ENCODE assay signal across 2 fruit fly cellular contexts in the genomic region with DNA sequence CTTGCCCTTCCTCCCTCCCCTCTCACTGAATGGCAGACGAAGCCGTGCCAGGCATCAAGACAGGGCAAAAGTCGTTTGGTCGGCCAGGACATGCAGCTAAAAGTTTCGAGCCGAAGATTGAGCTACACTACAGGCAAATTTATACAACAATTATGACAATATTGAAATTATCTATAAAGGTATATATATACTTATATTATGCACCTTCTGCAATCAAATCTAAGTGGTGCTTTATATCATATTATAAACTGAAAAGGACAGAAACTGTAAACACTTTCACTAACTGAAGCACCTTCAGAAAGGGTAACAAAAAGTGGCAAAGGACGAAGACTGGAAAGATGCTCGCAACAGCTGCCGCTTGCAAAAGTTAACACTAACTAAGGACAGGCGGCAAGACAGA.
TF ChIP-seq lines count a peak whose summit lies in the region.

No protein-coding gene starts in this region.

TF ChIP-seq in whole organism, embryonic, 481 proteins besides CTCF, POLR2A, EP300 and RAD21 (continued from another document and continues in another):
- TF ChIP-seq ac (GFP tag; optimal IDR thresholded peaks at IDR 0.05; lab: Kevin White, UChicago) = no peak
- TF ChIP-seq CG10462 (GFP tag; optimal IDR thresholded peaks at IDR 0.05; lab: Kevin White, UChicago) = no peak
- no peak for TF ChIP-seq esg (GFP tag; conservative IDR thresholded peaks at IDR 0.05; lab: Robert Waterston, UW)
- no peak for TF ChIP-seq CG9727 (GFP tag; optimal IDR thresholded peaks at IDR 0.05; lab: Kevin White, UChicago)
- TF ChIP-seq ci (GFP tag; IDR thresholded peaks at IDR 0.05; lab: Robert Waterston, UW) = no peak
- TF ChIP-seq Taf1 (GFP tag; IDR thresholded peaks at IDR 0.05; lab: Robert Waterston, UW) = no peak
- TF ChIP-seq sna (GFP tag; IDR thresholded peaks at IDR 0.05; lab: Robert Waterston, UW; ENCODE audit: partially characterized antibody) = no peak
- peak; percentile 4 for TF ChIP-seq CG15269 (tag; optimal IDR thresholded peaks at IDR 0.05; lab: Kevin White, UChicago)
- TF ChIP-seq CG15514 (GFP tag; optimal IDR thresholded peaks at IDR 0.05; lab: Kevin White, UChicago) = no peak
- TF ChIP-seq ab (GFP tag; optimal IDR thresholded peaks at IDR 0.05; lab: Kevin White, UChicago) = no peak
- TF ChIP-seq pnt (GFP tag; optimal IDR thresholded peaks at IDR 0.05; lab: Kevin White, UChicago) = no peak
- peak; percentile 14 for TF ChIP-seq CG17829 (tag; optimal IDR thresholded peaks at IDR 0.05; lab: Kevin White, UChicago)
- no peak for TF ChIP-seq vnd (GFP tag; IDR thresholded peaks at IDR 0.05; lab: Robert Waterston, UW; ENCODE audit: partially characterized antibody)
- TF ChIP-seq CG14050 (GFP tag; IDR thresholded peaks at IDR 0.05; lab: Robert Waterston, UW) = no peak
- TF ChIP-seq bab2 (GFP tag; optimal IDR thresholded peaks at IDR 0.05; lab: Kevin White, UChicago) = no peak
- no peak for TF ChIP-seq kay (GFP tag; optimal IDR thresholded peaks at IDR 0.05; lab: Kevin White, UChicago)
- no peak for TF ChIP-seq bcd (GFP tag; optimal IDR thresholded peaks at IDR 0.05; lab: Kevin White, UChicago)
- TF ChIP-seq toy (GFP tag; IDR thresholded peaks at IDR 0.05; lab: Robert Waterston, UW) = no peak
- TF ChIP-seq fd96Cb (tag; optimal IDR thresholded peaks at IDR 0.05; lab: Kevin White, UChicago) = peak; percentile 6
- no peak for TF ChIP-seq Side (GFP tag; optimal IDR thresholded peaks at IDR 0.05; lab: Kevin White, UChicago)
- no peak for TF ChIP-seq CG11247 (GFP tag; IDR thresholded peaks at IDR 0.05; lab: Robert Waterston, UW)
- peak; percentile 37 for TF ChIP-seq grau (tag; optimal IDR thresholded peaks at IDR 0.05; lab: Kevin White, UChicago)
- TF ChIP-seq CG31388 (GFP tag; optimal IDR thresholded peaks at IDR 0.05; lab: Kevin White, UChicago) = no peak
- TF ChIP-seq CG12236 (GFP tag; optimal IDR thresholded peaks at IDR 0.05; lab: Kevin White, UChicago) = no peak
- TF ChIP-seq scrt (GFP tag; optimal IDR thresholded peaks at IDR 0.05; lab: Kevin White, UChicago) = no peak
- TF ChIP-seq insv (GFP tag; optimal IDR thresholded peaks at IDR 0.05; lab: Kevin White, UChicago) = no peak
- no peak for TF ChIP-seq chif (GFP tag; optimal IDR thresholded peaks at IDR 0.05; lab: Kevin White, UChicago)
- TF ChIP-seq luna (GFP tag; optimal IDR thresholded peaks at IDR 0.05; lab: Kevin White, UChicago) = no peak
- no peak for TF ChIP-seq inv (GFP tag; IDR thresholded peaks at IDR 0.05; lab: Robert Waterston, UW; ENCODE audit: partially characterized antibody)
- no peak for TF ChIP-seq emc (GFP tag; optimal IDR thresholded peaks at IDR 0.05; lab: Kevin White, UChicago)
- no peak for TF ChIP-seq CG4404 (GFP tag; IDR thresholded peaks at IDR 0.05; lab: Robert Waterston, UW)
- no peak for TF ChIP-seq CG6854 (GFP tag; optimal IDR thresholded peaks at IDR 0.05; lab: Kevin White, UChicago)
- peak; percentile 28 for TF ChIP-seq Sox102F (GFP tag; optimal IDR thresholded peaks at IDR 0.05; lab: Kevin White, UChicago)
- TF ChIP-seq ato (GFP tag; IDR thresholded peaks at IDR 0.05; lab: Robert Waterston, UW; ENCODE audit: partially characterized antibody) = no peak
- no peak for TF ChIP-seq CG4707 (GFP tag; optimal IDR thresholded peaks at IDR 0.05; lab: Kevin White, UChicago)
- TF ChIP-seq vvl (GFP tag; IDR thresholded peaks at IDR 0.05; lab: Robert Waterston, UW) = no peak
- TF ChIP-seq CG7357 (GFP tag; IDR thresholded peaks at IDR 0.05; lab: Robert Waterston, UW) = no peak
- no peak for TF ChIP-seq prd (optimal IDR thresholded peaks at IDR 0.05; lab: Kevin White, UChicago)
- no peak for TF ChIP-seq prd (GFP tag; IDR thresholded peaks at IDR 0.05; lab: Robert Waterston, UW)
- no peak for TF ChIP-seq H15 (GFP tag; IDR thresholded peaks at IDR 0.05; lab: Robert Waterston, UW)
- no peak for TF ChIP-seq CG1233 (GFP tag; optimal IDR thresholded peaks at IDR 0.05; lab: Kevin White, UChicago)
- TF ChIP-seq CG7745 (tag; optimal IDR thresholded peaks at IDR 0.05; lab: Kevin White, UChicago) = no peak
- TF ChIP-seq HLHmδ (GFP tag; optimal IDR thresholded peaks at IDR 0.05; lab: Kevin White, UChicago) = no peak
- TF ChIP-seq GATAe (GFP tag; conservative IDR thresholded peaks at IDR 0.05; lab: Robert Waterston, UW) = no peak
- TF ChIP-seq bowl (GFP tag; IDR thresholded peaks at IDR 0.05; lab: Robert Waterston, UW) = no peak
- peak; percentile 37 for TF ChIP-seq CG18599 (GFP tag; optimal IDR thresholded peaks at IDR 0.05; lab: Kevin White, UChicago)
- TF ChIP-seq HmgD (GFP tag; optimal IDR thresholded peaks at IDR 0.05; lab: Kevin White, UChicago) = no peak
- TF ChIP-seq lilli (GFP tag; optimal IDR thresholded peaks at IDR 0.05; lab: Kevin White, UChicago) = no peak
- TF ChIP-seq Usf (GFP tag; optimal IDR thresholded peaks at IDR 0.05; lab: Kevin White, UChicago) = no peak
- TF ChIP-seq CG1024 (GFP tag; IDR thresholded peaks at IDR 0.05; lab: Robert Waterston, UW) = no peak
- TF ChIP-seq h (optimal IDR thresholded peaks at IDR 0.05; lab: Kevin White, UChicago) = no peak
- no peak for TF ChIP-seq NFAT (GFP tag; IDR thresholded peaks at IDR 0.05; lab: Robert Waterston, UW)
- no peak for TF ChIP-seq CG11560 (tag; IDR thresholded peaks at IDR 0.05; lab: Robert Waterston, UW)
- no peak for TF ChIP-seq mirr (GFP tag; optimal IDR thresholded peaks at IDR 0.05; lab: Kevin White, UChicago)
- no peak for TF ChIP-seq sim (GFP tag; IDR thresholded peaks at IDR 0.05; lab: Robert Waterston, UW)
- TF ChIP-seq H2.0 (GFP tag; IDR thresholded peaks at IDR 0.05; lab: Robert Waterston, UW) = no peak
- TF ChIP-seq CG12104 (GFP tag; optimal IDR thresholded peaks at IDR 0.05; lab: Kevin White, UChicago) = no peak
- TF ChIP-seq run (tag; optimal IDR thresholded peaks at IDR 0.05; lab: Kevin White, UChicago) = no peak
- no peak for TF ChIP-seq dan (GFP tag; IDR thresholded peaks at IDR 0.05; lab: Robert Waterston, UW)
- TF ChIP-seq Stat92E (GFP tag; optimal IDR thresholded peaks at IDR 0.05; lab: Kevin White, UChicago) = no peak
- no peak for TF ChIP-seq maf-S (GFP tag; optimal IDR thresholded peaks at IDR 0.05; lab: Kevin White, UChicago)
- no peak for TF ChIP-seq az2 (GFP tag; optimal IDR thresholded peaks at IDR 0.05; lab: Kevin White, UChicago)
- TF ChIP-seq chn (GFP tag; optimal IDR thresholded peaks at IDR 0.05; lab: Kevin White, UChicago) = no peak
- no peak for TF ChIP-seq CG10209 (GFP tag; optimal IDR thresholded peaks at IDR 0.05; lab: Kevin White, UChicago)
- TF ChIP-seq CG4328 (GFP tag; optimal IDR thresholded peaks at IDR 0.05; lab: Kevin White, UChicago) = no peak
- TF ChIP-seq CG32767 (GFP tag; IDR thresholded peaks at IDR 0.05; lab: Robert Waterston, UW) = no peak
- TF ChIP-seq hbn (GFP tag; IDR thresholded peaks at IDR 0.05; lab: Robert Waterston, UW; ENCODE audit: partially characterized antibody) = no peak
- TF ChIP-seq trem (tag; optimal IDR thresholded peaks at IDR 0.05; lab: Kevin White, UChicago) = no peak

TF ChIP-seq in whole organism, prepupa, 60 proteins besides CTCF, POLR2A, EP300 and RAD21 (continued from another document):
- TF ChIP-seq OdsH (GFP tag; optimal IDR thresholded peaks at IDR 0.05; lab: Kevin White, UChicago) (no peak), svp (GFP tag; lab: Kevin White, UChicago) (peak; percentile 7), dsx (GFP tag; optimal IDR thresholded peaks at IDR 0.05; lab: Kevin White, UChicago; ENCODE audit: poor library complexity, severe bottlenecking) (no peak), esn (GFP tag; optimal IDR thresholded peaks at IDR 0.05; lab: Kevin White, UChicago) (no peak), fd85E (GFP tag; optimal IDR thresholded peaks at IDR 0.05; lab: Kevin White, UChicago) (no peak), Hr38 (GFP tag; optimal IDR thresholded peaks at IDR 0.05; lab: Kevin White, UChicago) (no peak), Sox15 (GFP tag; optimal IDR thresholded peaks at IDR 0.05; lab: Kevin White, UChicago) (no peak), CG10669 (GFP tag; optimal IDR thresholded peaks at IDR 0.05; lab: Kevin White, UChicago) (peak; percentile 22), acj6 (GFP tag; optimal IDR thresholded peaks at IDR 0.05; lab: Kevin White, UChicago) (no peak), ss (GFP tag; optimal IDR thresholded peaks at IDR 0.05; lab: Kevin White, UChicago) (peak in 1 of 2 experiments; percentile 24), Met (GFP tag; optimal IDR thresholded peaks at IDR 0.05; lab: Kevin White, UChicago) (no peak), CG6276 (GFP tag; optimal IDR thresholded peaks at IDR 0.05; lab: Kevin White, UChicago) (no peak), CG11294 (GFP tag; IDR thresholded peaks at IDR 0.05; lab: Robert Waterston, UW) (no peak), CG3919 (GFP tag; optimal IDR thresholded peaks at IDR 0.05; lab: Kevin White, UChicago) (no peak), Eip75B (GFP tag; optimal IDR thresholded peaks at IDR 0.05; lab: Kevin White, UChicago) (no peak), CG10631 (GFP tag; optimal IDR thresholded peaks at IDR 0.05; lab: Kevin White, UChicago) (peak; percentile 5), Sox14 (GFP tag; optimal IDR thresholded peaks at IDR 0.05; lab: Kevin White, UChicago) (no peak), CG15336 (GFP tag; IDR thresholded peaks at IDR 0.05; lab: Robert Waterston, UW) (no peak), CG31627 (GFP tag; optimal IDR thresholded peaks at IDR 0.05; lab: Kevin White, UChicago) (no peak), CG6854 (GFP tag; optimal IDR thresholded peaks at IDR 0.05; lab: Kevin White, UChicago) (no peak), lz (GFP tag; optimal IDR thresholded peaks at IDR 0.05; lab: Kevin White, UChicago) (no peak), net (GFP tag; optimal IDR thresholded peaks at IDR 0.05; lab: Kevin White, UChicago) (no peak), Smox (GFP tag; optimal IDR thresholded peaks at IDR 0.05; lab: Kevin White, UChicago) (no peak), CG9139 (GFP tag; optimal IDR thresholded peaks at IDR 0.05; lab: Kevin White, UChicago) (no peak), CG11902 (GFP tag; optimal IDR thresholded peaks at IDR 0.05; lab: Kevin White, UChicago) (no peak), Lpt (GFP tag; optimal IDR thresholded peaks at IDR 0.05; lab: Kevin White, UChicago) (no peak)
